Worm (Caenorhabditis elegans) whole organism, mixed stage, embryonic: ENCODE data around the gene rpt-4.

ENCODE experiments used
- M03D4.4 ChIP-seq: sonication (generic microtip); optimal IDR thresholded peaks from 2 replicates; lab custom pipeline; 2017; ENCODE audit warnings: mild to moderate bottlenecking, missing genetic modification characterization, missing compliant biosample characterization
- bed-3 ChIP-seq: fragments of 200-800 bp; sonication (Bioruptor generic); optimal IDR thresholded peaks from 3 replicates; lab custom pipeline; 2018; ENCODE audit warnings: mild to moderate bottlenecking, missing genetic modification characterization, moderate library complexity, missing compliant biosample characterization
- blmp-1 ChIP-seq: fragments of 150-350 bp; optimal IDR thresholded peaks from 2 replicates; lab custom pipeline; 2014; ENCODE audit warnings: missing biosample characterization, missing genetic modification characterization
- ceh-39 ChIP-seq: fragments of 150-350 bp; optimal IDR thresholded peaks from 2 replicates; lab custom pipeline; 2014; ENCODE audit warnings: missing biosample characterization, missing genetic modification characterization
- ceh-83 ChIP-seq: fragments of 200-800 bp; sonication (Bioruptor generic); optimal IDR thresholded peaks from 2 replicates; lab custom pipeline; 2018; ENCODE audit warnings: mild to moderate bottlenecking, missing genetic modification characterization, missing compliant biosample characterization
- ces-1 ChIP-seq: fragments of 150-350 bp; optimal IDR thresholded peaks from 2 replicates; lab custom pipeline; 2014; ENCODE audit warnings: missing biosample characterization, missing genetic modification reagents, missing genetic modification characterization
- cnd-1 ChIP-seq: fragments of 200-800 bp; sonication (Bioruptor generic); optimal IDR thresholded peaks from 2 replicates; lab custom pipeline; 2018; ENCODE audit warnings: mild to moderate bottlenecking, missing genetic modification characterization, missing compliant biosample characterization
- elt-1 ChIP-seq: sonication (generic microtip); optimal IDR thresholded peaks from 2 replicates; lab custom pipeline; 2017; ENCODE audit warnings: missing genetic modification characterization, mild to moderate bottlenecking, missing compliant biosample characterization, antibody characterized with exemption, moderate library complexity, borderline replicate concordance; ENCODE audit not compliant: insufficient read depth
- flh-1 ChIP-seq: fragments of 200-800 bp; sonication (Bioruptor generic); optimal IDR thresholded peaks from 2 replicates; lab custom pipeline; 2018; ENCODE audit warnings: mild to moderate bottlenecking, missing genetic modification characterization, moderate library complexity, missing compliant biosample characterization
- ham-2 ChIP-seq: fragments of 200-800 bp; sonication (Bioruptor generic); optimal IDR thresholded peaks from 2 replicates; lab custom pipeline; 2018; ENCODE audit warnings: mild to moderate bottlenecking, missing genetic modification characterization, missing compliant biosample characterization
- hlh-1 ChIP-seq: fragments of 150-350 bp; optimal IDR thresholded peaks from 2 replicates; lab custom pipeline; 2014; ENCODE audit warnings: missing biosample characterization, missing genetic modification reagents, missing genetic modification characterization
- lin-13 ChIP-seq: fragments of 150-350 bp; optimal IDR thresholded peaks from 2 replicates; lab custom pipeline; 2014; ENCODE audit warnings: missing biosample characterization, missing genetic modification characterization
- lsy-2 ChIP-seq: fragments of 150-350 bp; optimal IDR thresholded peaks from 2 replicates; lab custom pipeline; 2014; ENCODE audit warnings: missing biosample characterization, missing genetic modification characterization
- mab-5 ChIP-seq: fragments of 150-350 bp; optimal IDR thresholded peaks from 2 replicates; lab custom pipeline; 2014; ENCODE audit warnings: missing biosample characterization, missing genetic modification characterization
- mep-1 ChIP-seq: fragments of 150-350 bp; optimal IDR thresholded peaks from 2 replicates; lab custom pipeline; 2017; ENCODE audit warnings: missing biosample characterization, missing genetic modification reagents, missing genetic modification characterization, inconsistent platforms
- mls-2 ChIP-seq: sonication (generic microtip); optimal IDR thresholded peaks from 2 replicates; lab custom pipeline; 2016; ENCODE audit warnings: mild to moderate bottlenecking, missing genetic modification characterization, moderate library complexity, missing compliant biosample characterization
- nhr-2 ChIP-seq: fragments of 150-350 bp; optimal IDR thresholded peaks from 2 replicates; lab custom pipeline; 2014; ENCODE audit warnings: missing biosample characterization, missing genetic modification characterization
- nhr-237 ChIP-seq: fragments of 150-350 bp; optimal IDR thresholded peaks from 2 replicates; lab custom pipeline; 2014; ENCODE audit warnings: missing biosample characterization, missing genetic modification characterization
- nhr-28 ChIP-seq: fragments of 150-350 bp; optimal IDR thresholded peaks from 2 replicates; lab custom pipeline; 2014; ENCODE audit warnings: missing biosample characterization, missing genetic modification characterization
- pha-4 ChIP-seq: fragments of 150-350 bp; optimal IDR thresholded peaks from 2 replicates; lab custom pipeline; 2018; ENCODE audit warnings: missing biosample characterization, missing genetic modification reagents, missing genetic modification characterization
- sem-2 ChIP-seq: fragments of 200-800 bp; sonication (Bioruptor generic); optimal IDR thresholded peaks from 2 replicates; lab custom pipeline; 2018; ENCODE audit warnings: mild to moderate bottlenecking, missing genetic modification characterization, missing compliant biosample characterization
- snpc-4 ChIP-seq: fragments of 150-350 bp; optimal IDR thresholded peaks from 2 replicates; lab custom pipeline; 2014; ENCODE audit warnings: missing biosample characterization, missing genetic modification characterization
- sptf-1 ChIP-seq: sonication (generic microtip); optimal IDR thresholded peaks from 2 replicates; lab custom pipeline; 2017; ENCODE audit warnings: mild to moderate bottlenecking, missing genetic modification characterization, moderate library complexity, missing compliant biosample characterization
- tbx-8 ChIP-seq: fragments of 200-800 bp; sonication (Bioruptor generic); optimal IDR thresholded peaks from 2 replicates; lab custom pipeline; 2018; ENCODE audit warnings: mild to moderate bottlenecking, missing genetic modification characterization, moderate library complexity, missing compliant biosample characterization
- unc-62 ChIP-seq: fragments of 150-350 bp; optimal IDR thresholded peaks from 2 replicates; lab custom pipeline; 2014; ENCODE audit warnings: missing biosample characterization, missing genetic modification reagents, missing genetic modification characterization
- zip-8 ChIP-seq: fragments of 150-350 bp; optimal IDR thresholded peaks from 2 replicates; lab custom pipeline; 2014; ENCODE audit warnings: missing biosample characterization, missing genetic modification characterization

Gene rpt-4

ce11 chrII:43640-44039, 2.4 kb downstream of the rpt-4 start, which contains the start of gene nfyc-1:
Gene nfyc-1 (plus strand): TSS chrII:43907.
- TF ChIP-seq lin-13 (tag; lab: Kevin White, UChicago): peak; percentile 50
- peak; percentile 74 for TF ChIP-seq pha-4
- TF ChIP-seq nhr-237 (tag; lab: Kevin White, UChicago): peak; percentile 51
- TF ChIP-seq tbx-8: no peak
- peak; percentile 66 for TF ChIP-seq mep-1 (tag; lab: Kevin White, UChicago)
- peak; percentile 90 for TF ChIP-seq ces-1 (GFP tag; lab: Kevin White, UChicago)
- peak; percentile 57 for TF ChIP-seq lsy-2 (tag; lab: Kevin White, UChicago)
- TF ChIP-seq bed-3 (GFP tag; lab: Kevin White, UChicago): no peak

ce11 chrII:41914-42313, 4.1 kb downstream of the rpt-4 start, which contains the start of gene F23F1.10:
Gene F23F1.10 (minus strand): TSS chrII:41982.
- no peak for TF ChIP-seq snpc-4 (tag; lab: Kevin White, UChicago)

DNA sequence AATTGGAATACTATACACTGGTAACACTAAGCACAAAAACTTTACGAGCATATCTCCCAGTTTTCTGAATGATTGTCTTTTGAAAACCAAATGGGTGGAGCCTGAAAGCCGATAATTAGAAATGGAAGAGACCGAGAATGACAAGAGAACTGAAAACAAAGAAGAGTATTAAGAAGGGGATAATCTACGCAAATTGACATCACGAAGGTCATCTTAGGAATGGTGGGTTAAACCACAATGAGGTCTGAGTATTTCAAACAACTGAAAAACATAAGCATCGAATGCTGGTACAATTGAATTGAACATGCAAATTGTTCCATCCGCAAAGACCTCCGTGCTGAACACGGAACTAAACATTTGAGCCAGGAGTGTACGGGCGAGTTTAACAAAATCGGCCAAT, 6.6 kb downstream of the rpt-4 start, which contains the start of gene spp-24:
Gene spp-24, minus strand, starts transcription at position 101 of the 400 bp plus-strand sequence.
- TF ChIP-seq mab-5: no peak
- TF ChIP-seq elt-1 (tag; lab: Kevin White, UChicago): no peak
- TF ChIP-seq ham-2 (GFP tag; lab: Kevin White, UChicago): no peak
- no peak for TF ChIP-seq mep-1 (tag; lab: Kevin White, UChicago)
- no peak for TF ChIP-seq sem-2
- no peak for TF ChIP-seq nhr-2
- TF ChIP-seq ceh-83 (GFP tag; lab: Kevin White, UChicago): no peak
- TF ChIP-seq lin-13 (tag; lab: Kevin White, UChicago): no peak
- no peak for TF ChIP-seq nhr-28 (tag; lab: Kevin White, UChicago)
- TF ChIP-seq unc-62 (GFP tag; lab: Kevin White, UChicago): no peak
- TF ChIP-seq flh-1 (GFP tag; lab: Kevin White, UChicago): no peak

DNA sequence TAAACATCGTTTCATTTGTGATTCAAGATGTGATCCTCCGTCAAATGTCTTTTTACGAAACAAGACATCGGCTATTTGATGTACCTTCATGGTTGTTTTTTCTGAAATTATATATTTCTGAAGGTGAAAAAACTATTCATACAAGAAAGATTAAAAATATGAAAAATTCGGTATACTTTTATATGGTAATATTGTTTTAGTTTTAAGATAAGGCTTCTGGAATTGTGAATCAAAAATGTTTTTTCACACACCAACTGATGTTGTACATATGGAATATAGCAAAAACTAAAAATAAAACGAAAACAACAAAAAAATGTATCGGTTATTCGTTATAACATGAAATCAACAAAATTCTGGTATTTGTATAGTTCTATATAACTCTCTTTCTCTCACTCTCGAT, 8.8 kb downstream of the rpt-4 start, which contains the start of gene F23F1.6:
Gene F23F1.6, minus strand, starts transcription at position 101 of the 400 bp plus-strand sequence.
- TF ChIP-seq cnd-1 (tag; lab: Kevin White, UChicago) (no peak), unc-62 (GFP tag; lab: Kevin White, UChicago) (no peak), snpc-4 (tag; lab: Kevin White, UChicago) (no peak), hlh-1 (no peak), mep-1 (tag; lab: Kevin White, UChicago) (no peak)

- no peak for TF ChIP-seq cnd-1 (tag; lab: Kevin White, UChicago)
- no peak for TF ChIP-seq mls-2 (tag; lab: Kevin White, UChicago)
- no peak for TF ChIP-seq flh-1 (GFP tag; lab: Kevin White, UChicago)
- no peak for TF ChIP-seq nhr-28 (tag; lab: Kevin White, UChicago)
- no peak for TF ChIP-seq ces-1 (GFP tag; lab: Kevin White, UChicago)
- no peak for TF ChIP-seq sptf-1 (tag; lab: Kevin White, UChicago)
- TF ChIP-seq lin-13 (tag; lab: Kevin White, UChicago): no peak
- TF ChIP-seq blmp-1 (tag; lab: Kevin White, UChicago): no peak
- no peak for TF ChIP-seq zip-8
These were observed 12.1 kb downstream of the rpt-4 start, which contains the start of gene F23F1.2 for ce11 chrII:33904-34303. Gene F23F1.2 (plus strand): TSS chrII:34204.

ce11 chrII:31521-31920, 14.5 kb downstream of the rpt-4 start, which contains the start of the genes F23F1.5 and fbxc-54:
Gene F23F1.5 (minus strand): TSS chrII:31584.
Gene fbxc-54 (plus strand): TSS chrII:31719.
- TF ChIP-seq flh-1 (GFP tag; lab: Kevin White, UChicago) (no peak), unc-62 (GFP tag; lab: Kevin White, UChicago) (no peak), ceh-39 (tag; lab: Kevin White, UChicago) (no peak), mab-5 (no peak), M03D4.4 (tag; lab: Kevin White, UChicago) (no peak)

DNA sequence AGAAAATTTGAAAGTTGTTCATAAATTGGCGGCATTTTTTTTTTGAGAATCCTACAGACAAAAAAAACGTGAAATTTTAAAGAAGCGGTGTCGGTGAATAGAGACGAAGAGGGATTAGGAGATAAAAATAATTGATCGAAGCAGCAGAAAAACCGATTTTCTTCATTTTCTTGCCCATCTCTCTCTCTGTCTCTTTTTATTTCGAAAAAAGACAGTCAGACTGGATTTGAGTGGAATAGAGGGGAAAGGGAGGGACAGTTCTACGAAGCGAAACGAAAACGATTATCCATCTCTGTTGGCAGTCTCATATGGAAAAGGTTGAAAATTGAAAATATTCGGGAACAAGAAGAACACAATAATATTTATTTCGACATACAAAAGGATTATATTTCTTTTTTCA, 16.4 kb downstream of the rpt-4 start:
- no peak for TF ChIP-seq ceh-83 (GFP tag; lab: Kevin White, UChicago)
- TF ChIP-seq ham-2 (GFP tag; lab: Kevin White, UChicago): no peak
- no peak for TF ChIP-seq mep-1 (tag; lab: Kevin White, UChicago)
- TF ChIP-seq blmp-1 (tag; lab: Kevin White, UChicago): no peak
